Worm (Caenorhabditis elegans) whole organism, L4 larva: ENCODE measurements around the gene cyp-13B1.

Source experiments
- Y48G9A.11 ChIP-seq: fragments of 200-800 bp; sonication (Bioruptor generic); IDR thresholded peaks from 2 replicates; pipeline ENCODE4 v1.3.6; 2022; ENCODE audit warnings: missing genetic modification reagents, missing genetic modification characterization, missing compliant biosample characterization
- aly-2 ChIP-seq: sonication (generic microtip); optimal IDR thresholded peaks from 2 replicates; lab custom pipeline; 2018; ENCODE audit warnings: missing biosample characterization, missing genetic modification characterization
- daf-12 ChIP-seq: fragments of 150-350 bp; optimal IDR thresholded peaks from 2 replicates; lab custom pipeline; 2014; ENCODE audit warnings: missing biosample characterization, missing genetic modification reagents, missing genetic modification characterization
- egl-27 ChIP-seq: sonication (generic microtip); optimal IDR thresholded peaks from 3 replicates; lab custom pipeline; 2017; ENCODE audit warnings: missing biosample characterization, missing genetic modification reagents, missing genetic modification characterization
- egl-43 ChIP-seq: fragments of 200-800 bp; sonication (Bioruptor generic); IDR thresholded peaks from 2 replicates; pipeline ENCODE4 v1.3.6; 2022; ENCODE audit warnings: missing genetic modification reagents, missing genetic modification characterization, missing compliant biosample characterization
- hlh-30 ChIP-seq: sonication (generic microtip); optimal IDR thresholded peaks from 2 replicates; lab custom pipeline; 2017; ENCODE audit warnings: antibody characterized with exemption, mild to moderate bottlenecking, missing genetic modification characterization, missing compliant biosample characterization; ENCODE audit not compliant: insufficient read depth
- lin-39 ChIP-seq: fragments of 150-350 bp; optimal IDR thresholded peaks from 2 replicates; lab custom pipeline; 2014; ENCODE audit warnings: missing biosample characterization, missing genetic modification reagents, missing genetic modification characterization
- pha-4 ChIP-seq, 2 experiments: fragments of 150-350 bp in 1 of 2; fragments of 200-800 bp in 1 of 2; sonication (Bioruptor generic) in 1 of 2; IDR thresholded peaks in 1 of 2; optimal IDR thresholded peaks in 1 of 2; 2 replicates each; pipeline versions ENCODE4 v1.3.6 to Lab custom; 2014 to 2022; ENCODE audit warnings: missing genetic modification characterization in 2 of 2, missing genetic modification reagents in 2 of 2, missing biosample characterization in 1 of 2, missing compliant biosample characterization in 1 of 2
- set-16 ChIP-seq: fragments of 200-800 bp; sonication (Bioruptor generic); IDR thresholded peaks from 2 replicates; pipeline ENCODE4 v1.3.6; 2022; ENCODE audit warnings: missing genetic modification reagents, missing genetic modification characterization, missing compliant biosample characterization
- unc-39 ChIP-seq: sonication (generic microtip); optimal IDR thresholded peaks from 2 replicates; lab custom pipeline; 2017; ENCODE audit warnings: missing biosample characterization, missing genetic modification characterization

ce11 chrX:13394971-13395370 is 14.5 kb downstream of the cyp-13B1 start, which contains the start of gene irld-2:
- TF ChIP-seq unc-39 (tag; lab: Kevin White, UChicago), result no peak
- no peak for TF ChIP-seq egl-43
- TF ChIP-seq hlh-30 (tag; lab: Kevin White, UChicago), result no peak
- no peak for TF ChIP-seq daf-12
- TF ChIP-seq pha-4 (GFP tag; IDR thresholded peaks at IDR 0.05; lab: Robert Waterston, UW), result no peak
- no peak for TF ChIP-seq pha-4 (tag; optimal IDR thresholded peaks at IDR 0.05; lab: Kevin White, UChicago)
- TF ChIP-seq Y48G9A.11 (GFP tag; lab: Robert Waterston, UW), result no peak
- no peak for TF ChIP-seq set-16 (GFP tag; lab: Robert Waterston, UW)
- TF ChIP-seq aly-2, result no peak
- TF ChIP-seq egl-27, result no peak
- no peak for TF ChIP-seq lin-39
